Fruit fly (Drosophila melanogaster) whole organism, pupa: ENCODE data around the gene mei-41.

Source experiments
- CG10348 ChIP-seq: fragments of 200-800 bp; sonication (Bioruptor generic); IDR thresholded peaks from 2 replicates; pipeline ENCODE4 v1.3.6; 2022; ENCODE audit warnings: missing biosample characterization, missing genetic modification characterization
- CG12605 ChIP-seq: fragments of 200-800 bp; sonication (Bioruptor generic); IDR thresholded peaks from 2 replicates; pipeline ENCODE4 v1.3.6; 2022; ENCODE audit warnings: missing biosample characterization, missing genetic modification characterization
- CG13204 ChIP-seq: fragments of 200-800 bp; sonication (Bioruptor generic); optimal IDR thresholded peaks from 2 replicates; lab custom pipeline; 2018; ENCODE audit warnings: missing biosample characterization, mild to moderate bottlenecking, missing genetic modification characterization, moderate library complexity
- CG14655 ChIP-seq: fragments of 200-800 bp; sonication (Bioruptor generic); optimal IDR thresholded peaks from 3 replicates; lab custom pipeline; 2017; ENCODE audit warnings: mild to moderate bottlenecking, missing biosample characterization, missing genetic modification reagents, missing genetic modification characterization
- CG15710 ChIP-seq: fragments of 200-800 bp; sonication (Bioruptor generic); optimal IDR thresholded peaks from 2 replicates; lab custom pipeline; 2018; ENCODE audit warnings: missing biosample characterization, mild to moderate bottlenecking, missing genetic modification characterization, moderate library complexity
- CG17806 ChIP-seq: fragments of 200-800 bp; sonication (Bioruptor generic); optimal IDR thresholded peaks from 2 replicates; lab custom pipeline; 2018; ENCODE audit warnings: missing biosample characterization, mild to moderate bottlenecking, missing genetic modification characterization, moderate library complexity
- CG32121 ChIP-seq: fragments of 200-800 bp; sonication (Bioruptor generic); IDR thresholded peaks from 2 replicates; pipeline ENCODE4 v1.3.6; 2022; ENCODE audit warnings: missing biosample characterization, missing genetic modification characterization
- CG34367 ChIP-seq: fragments of 200-800 bp; sonication (Bioruptor generic); optimal IDR thresholded peaks from 2 replicates; lab custom pipeline; 2018; ENCODE audit warnings: missing biosample characterization, mild to moderate bottlenecking, missing genetic modification characterization
- CG4496 ChIP-seq: fragments of 200-800 bp; sonication (Bioruptor generic); IDR thresholded peaks from 3 replicates; pipeline ENCODE4 v1.3.6; 2022; ENCODE audit warnings: missing biosample characterization, missing genetic modification characterization
- CG8159 ChIP-seq: fragments of 200-800 bp; sonication (Bioruptor generic); optimal IDR thresholded peaks from 3 replicates; lab custom pipeline; 2018; ENCODE audit warnings: missing biosample characterization, mild to moderate bottlenecking, missing genetic modification characterization, moderate library complexity
- CG8301 ChIP-seq: fragments of 200-800 bp; sonication (Bioruptor generic); optimal IDR thresholded peaks from 2 replicates; lab custom pipeline; 2018; ENCODE audit warnings: missing biosample characterization, mild to moderate bottlenecking, missing genetic modification characterization
- CG9948 ChIP-seq: fragments of 200-800 bp; sonication (Bioruptor generic); optimal IDR thresholded peaks from 2 replicates; lab custom pipeline; 2018; ENCODE audit warnings: missing biosample characterization, mild to moderate bottlenecking, missing genetic modification characterization, moderate library complexity
- D1 ChIP-seq: fragments of 200-800 bp; sonication (Bioruptor generic); optimal IDR thresholded peaks from 2 replicates; lab custom pipeline; 2018; ENCODE audit warnings: missing biosample characterization, mild to moderate bottlenecking, missing genetic modification characterization, moderate library complexity
- EcR ChIP-seq: fragments of 200-800 bp; sonication (Bioruptor generic); optimal IDR thresholded peaks from 3 replicates; lab custom pipeline; 2019; ENCODE audit warnings: missing biosample characterization, missing genetic modification characterization, mild to moderate bottlenecking, moderate library complexity, missing genetic modification reagents
- Ets98B ChIP-seq: fragments of 200-800 bp; sonication (Bioruptor generic); IDR thresholded peaks from 2 replicates; pipeline ENCODE4 v1.3.6; 2022; ENCODE audit warnings: missing biosample characterization, missing genetic modification characterization
- Pif1A ChIP-seq: fragments of 200-800 bp; sonication (Bioruptor generic); optimal IDR thresholded peaks from 3 replicates; lab custom pipeline; 2016; ENCODE audit warnings: missing biosample characterization, missing genetic modification characterization
- Pif1B ChIP-seq: fragments of 200-800 bp; sonication (Bioruptor generic); optimal IDR thresholded peaks from 3 replicates; lab custom pipeline; 2016; ENCODE audit warnings: missing biosample characterization, missing genetic modification characterization
- Snoo ChIP-seq: fragments of 200-800 bp; sonication (Bioruptor generic); optimal IDR thresholded peaks from 3 replicates; lab custom pipeline; 2017; ENCODE audit warnings: missing biosample characterization, mild to moderate bottlenecking, missing genetic modification characterization, inconsistent platforms
- fd96Ca ChIP-seq: fragments of 200-800 bp; sonication (Bioruptor generic); IDR thresholded peaks from 3 replicates; pipeline ENCODE4 v1.3.6; 2022; ENCODE audit warnings: missing biosample characterization, missing genetic modification characterization
- gl ChIP-seq: fragments of 200-800 bp; sonication (Bioruptor generic); optimal IDR thresholded peaks from 2 replicates; lab custom pipeline; 2018; ENCODE audit warnings: missing biosample characterization, mild to moderate bottlenecking, missing genetic modification characterization
- rn ChIP-seq: fragments of 200-800 bp; sonication (Bioruptor generic); IDR thresholded peaks from 2 replicates; pipeline ENCODE4 v1.3.6; 2022; ENCODE audit warnings: missing biosample characterization, missing genetic modification characterization

The mei-41 gene

DNA sequence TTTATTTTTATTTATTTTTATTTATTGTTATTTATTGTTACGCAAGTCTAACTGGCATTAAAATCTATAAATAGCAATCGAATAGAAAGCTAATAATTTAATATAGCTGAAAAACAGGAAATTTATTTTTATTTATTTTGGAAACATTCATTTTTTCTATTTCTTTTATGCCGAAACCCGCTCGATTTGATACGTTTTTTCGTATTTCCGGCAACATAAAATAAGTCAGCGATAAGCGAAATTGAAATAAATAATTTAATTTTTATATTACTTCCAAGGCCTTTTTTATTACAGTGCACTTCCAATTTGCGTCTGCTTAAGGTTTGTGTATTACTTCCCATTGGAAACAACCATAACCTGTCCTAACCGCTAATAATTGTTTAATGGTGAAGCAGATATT is 19.6 kb upstream of the mei-41 start:
- TF ChIP-seq CG34367 (tag; lab: Kevin White, UChicago), result no peak
- peak; percentile 28 for TF ChIP-seq CG17806
- no peak for TF ChIP-seq EcR
- peak; percentile 14 for TF ChIP-seq Pif1B (GFP tag; lab: Kevin White, UChicago)
- no peak for TF ChIP-seq CG15710 (tag; lab: Kevin White, UChicago)
- TF ChIP-seq D1, result peak; percentile 51

DNA sequence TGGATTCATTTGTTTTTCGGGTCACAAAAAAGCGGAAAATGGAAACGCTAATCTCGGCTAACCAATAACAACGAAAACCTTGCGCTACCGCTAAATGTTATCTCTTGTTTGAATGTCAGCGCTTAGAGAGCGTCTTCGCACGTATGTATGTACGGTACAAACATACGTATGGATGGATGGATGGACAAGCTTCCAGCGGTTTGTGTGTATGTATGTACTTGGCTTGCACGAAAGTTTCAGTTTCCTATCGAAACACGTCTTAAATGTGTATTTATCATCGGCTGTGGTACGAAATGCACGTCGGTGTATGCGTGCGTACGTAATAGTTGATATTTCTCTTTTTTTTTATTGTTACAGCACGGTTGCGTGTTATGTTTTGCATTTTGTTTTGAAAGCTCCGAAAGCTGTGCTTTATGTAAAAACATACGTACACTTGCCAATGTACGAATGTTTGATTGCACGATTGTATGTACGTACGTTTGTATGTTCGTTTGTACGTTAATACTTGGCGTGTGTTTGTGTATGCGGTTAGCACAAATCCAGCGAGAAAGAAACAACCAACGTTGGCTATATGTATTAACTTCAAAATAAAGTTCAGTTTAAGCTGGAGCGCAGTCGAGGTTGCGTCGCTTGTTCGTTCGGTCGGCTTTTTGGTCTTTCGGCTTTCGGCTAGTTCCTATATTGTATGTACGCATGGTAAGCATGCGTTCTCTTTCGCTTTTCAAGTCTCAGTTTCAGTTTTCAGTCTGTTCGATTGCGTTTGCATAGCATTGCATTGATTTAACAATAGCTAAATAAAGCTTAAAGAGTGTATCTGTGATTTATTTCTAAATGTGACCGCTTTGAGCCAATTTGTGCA is 18.8 kb upstream of the mei-41 start, which contains the start of gene Fur2:
TSS of gene Fur2 (plus strand) at position 595 of the 859 bp plus-strand sequence.
- TF ChIP-seq gl (peak; percentile 54), CG34367 (tag; lab: Kevin White, UChicago) (no peak), Ets98B (GFP tag; lab: Robert Waterston, UW) (no peak; the same call in 1 of the 2 replicates), Pif1A (GFP tag; lab: Kevin White, UChicago) (no peak), CG17806 (no peak), CG12605 (GFP tag; lab: Robert Waterston, UW) (peak; percentile 73)

DNA sequence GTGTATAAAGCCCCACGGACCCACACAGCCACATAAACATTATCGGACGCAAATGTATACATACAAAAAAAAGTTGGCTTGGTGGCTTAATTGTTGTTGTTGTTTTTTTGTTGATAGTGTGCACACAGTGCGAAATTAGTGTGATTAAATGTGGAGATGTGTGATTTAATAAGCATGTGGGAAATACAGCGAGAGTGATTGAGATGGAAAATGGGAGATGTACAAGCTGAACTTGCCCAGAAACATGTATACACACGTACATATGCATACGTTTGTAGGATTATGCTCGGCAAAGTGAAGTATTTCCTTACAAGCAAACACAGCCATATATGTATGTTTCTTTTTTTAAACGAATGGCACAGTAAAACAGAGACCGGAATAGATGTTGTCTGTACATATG is 18.0 kb upstream of the mei-41 start:
- TF ChIP-seq CG13204 (GFP tag; lab: Kevin White, UChicago), result no peak
- peak; percentile 3 for TF ChIP-seq CG9948 (tag; lab: Kevin White, UChicago)
- TF ChIP-seq CG34367 (tag; lab: Kevin White, UChicago), result peak; percentile 39
- TF ChIP-seq CG14655 (GFP tag; lab: Kevin White, UChicago), result no peak
- peak; percentile 75 for TF ChIP-seq Ets98B (GFP tag; lab: Robert Waterston, UW)
- TF ChIP-seq rn, result no peak
- TF ChIP-seq EcR, result no peak
- peak; percentile 39 for TF ChIP-seq Pif1B (GFP tag; lab: Kevin White, UChicago)
- TF ChIP-seq CG32121 (GFP tag; lab: Robert Waterston, UW), result peak; percentile 37; the same call in 1 of the 2 replicates
- TF ChIP-seq CG17806, result peak; percentile 25
- TF ChIP-seq Pif1A (GFP tag; lab: Kevin White, UChicago), result no peak
- TF ChIP-seq CG10348 (GFP tag; lab: Robert Waterston, UW), result no peak
- TF ChIP-seq Snoo (tag; lab: Kevin White, UChicago), result no peak
- no peak for TF ChIP-seq D1
- TF ChIP-seq CG4496, result peak; percentile 71; the same call in 2 of the 3 replicates
- TF ChIP-seq CG8301 (tag; lab: Kevin White, UChicago), result no peak
- TF ChIP-seq CG12605 (GFP tag; lab: Robert Waterston, UW), result peak; percentile 67
- TF ChIP-seq CG15710 (tag; lab: Kevin White, UChicago), result peak; percentile 24
- TF ChIP-seq CG8159 (tag; lab: Kevin White, UChicago), result no peak
- no peak for TF ChIP-seq fd96Ca (GFP tag; lab: Robert Waterston, UW)
- no peak for TF ChIP-seq gl

DNA sequence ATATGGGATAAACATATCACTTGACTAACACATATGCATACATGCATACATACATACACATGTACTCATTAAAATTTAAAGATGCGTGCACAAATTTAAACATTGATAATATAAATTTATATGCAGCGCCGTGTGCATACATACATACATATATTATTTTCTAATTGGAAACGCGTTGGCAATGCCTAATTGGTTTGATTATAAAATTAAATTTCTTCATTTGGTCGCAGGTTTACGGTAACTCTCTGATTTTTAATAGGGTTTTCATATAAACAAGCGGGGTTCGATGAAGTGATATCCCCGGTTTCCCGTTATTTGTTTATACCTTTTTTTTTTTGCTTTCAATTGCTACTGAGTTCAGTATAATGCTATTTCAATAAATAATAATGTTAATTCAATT is 17.4 kb upstream of the mei-41 start:
- TF ChIP-seq CG15710 (tag; lab: Kevin White, UChicago) (no peak), CG9948 (tag; lab: Kevin White, UChicago) (no peak), fd96Ca (GFP tag; lab: Robert Waterston, UW) (no peak), D1 (no peak), Snoo (tag; lab: Kevin White, UChicago) (no peak)
- TF ChIP-seq, all 21 proteins: peak for 0

dm6 chrX:16383667-16384515 is 7.6 kb upstream of the mei-41 start:
- TF ChIP-seq CG9948 (tag; lab: Kevin White, UChicago), result no peak
- TF ChIP-seq Snoo (tag; lab: Kevin White, UChicago), result no peak
- TF ChIP-seq CG32121 (GFP tag; lab: Robert Waterston, UW), result no peak
- no peak for TF ChIP-seq CG34367 (tag; lab: Kevin White, UChicago)
- no peak for TF ChIP-seq EcR
- TF ChIP-seq CG13204 (GFP tag; lab: Kevin White, UChicago), result no peak
- TF ChIP-seq CG12605 (GFP tag; lab: Robert Waterston, UW), result no peak
- TF ChIP-seq CG8159 (tag; lab: Kevin White, UChicago), result no peak
- TF ChIP-seq CG14655 (GFP tag; lab: Kevin White, UChicago), result no peak
- no peak for TF ChIP-seq CG4496
- no peak for TF ChIP-seq CG10348 (GFP tag; lab: Robert Waterston, UW)
- no peak for TF ChIP-seq Pif1A (GFP tag; lab: Kevin White, UChicago)
- TF ChIP-seq rn, result no peak
- TF ChIP-seq gl, result no peak
- TF ChIP-seq Pif1B (GFP tag; lab: Kevin White, UChicago), result no peak
- TF ChIP-seq CG17806, result no peak
